Fruit fly (Drosophila melanogaster) whole organism, larva: Measurements from ENCODE around the gene Paf-AHalpha.

Experiments
- noc ChIP-seq: fragments of 200-800 bp; sonication (Bioruptor generic); optimal IDR thresholded peaks from 3 replicates; lab custom pipeline; 2019; ENCODE audit warnings: missing biosample characterization, mild to moderate bottlenecking, missing genetic modification characterization, moderate library complexity

Gene Paf-AHalpha

DNA sequence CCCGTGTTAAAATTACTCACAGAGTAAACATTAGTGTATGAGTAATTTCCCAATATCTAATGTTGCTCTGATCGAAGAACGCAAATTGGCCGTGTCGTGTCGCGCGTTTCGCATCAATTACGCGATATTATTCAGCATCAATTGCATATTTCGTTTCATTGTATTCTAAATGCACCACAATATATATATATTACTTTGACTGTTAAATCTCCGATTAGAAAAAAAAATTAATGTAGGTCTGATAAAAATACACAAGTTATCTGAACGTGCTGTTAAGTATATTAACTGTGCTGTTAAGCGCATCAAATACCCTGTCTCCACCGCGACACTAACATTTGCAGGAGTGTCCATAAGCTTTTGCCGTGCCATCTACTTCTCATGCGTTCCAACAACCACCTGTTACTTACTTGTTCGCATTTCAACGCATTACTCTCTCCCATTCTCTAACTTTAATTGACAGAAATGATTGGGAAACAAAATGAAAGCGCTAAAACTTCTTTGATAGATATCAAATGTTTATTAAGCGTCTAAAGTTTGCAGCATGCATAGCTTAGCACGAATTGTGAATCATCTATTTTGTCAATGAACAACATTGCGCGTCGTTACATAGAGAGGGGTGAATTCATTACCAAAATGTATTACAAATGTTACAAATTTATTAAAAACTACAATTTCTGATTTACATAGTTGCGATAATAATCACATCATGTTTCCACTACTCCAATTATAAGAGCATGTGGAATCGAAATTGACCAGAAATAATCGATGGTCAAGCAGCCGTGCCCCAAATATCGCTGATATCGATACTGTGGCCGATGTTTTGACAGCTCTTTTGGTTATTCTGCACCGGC lies 24.7 kb downstream of the Paf-AHalpha start, which contains the start of the genes Graf and mRpL3:
Gene Graf, minus strand, starts transcription at position 287 of the 851 bp plus-strand sequence.
Gene mRpL3, plus strand, starts transcription at position 802 of the 851 bp plus-strand sequence.
- no peak for TF ChIP-seq noc (tag; lab: Kevin White, UChicago)

DNA sequence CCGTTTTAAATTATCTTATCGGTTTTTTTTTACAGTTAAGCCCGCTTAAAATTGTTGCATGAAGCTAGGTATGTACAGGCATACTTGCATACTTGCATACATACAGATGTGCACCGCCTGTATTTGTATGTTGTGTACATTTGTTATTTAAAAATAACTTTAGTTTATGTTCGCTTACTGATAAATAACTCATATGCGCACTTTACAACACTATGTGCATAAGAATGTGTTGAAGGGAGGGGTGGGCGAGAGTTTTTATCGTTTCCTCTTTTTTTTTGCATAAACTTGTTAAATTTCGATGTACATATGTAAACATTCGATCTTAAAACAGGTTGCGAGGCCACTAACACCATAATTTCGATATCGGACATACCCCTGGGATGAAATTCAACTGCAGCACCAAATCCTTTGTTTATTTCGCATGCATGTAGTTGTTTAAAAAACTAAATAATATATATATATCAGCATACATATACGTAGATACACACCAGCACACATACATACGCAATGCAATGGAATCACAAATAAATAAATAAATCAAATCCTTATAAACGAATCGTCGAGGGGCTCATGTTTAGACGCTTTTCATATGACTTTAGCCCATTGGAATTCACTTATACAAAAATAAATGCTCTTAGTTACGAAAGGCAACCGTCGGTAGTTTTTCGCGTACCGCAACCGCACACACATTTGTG lies 25.5 kb downstream of the Paf-AHalpha start:
- no peak for TF ChIP-seq noc (tag; lab: Kevin White, UChicago)

DNA sequence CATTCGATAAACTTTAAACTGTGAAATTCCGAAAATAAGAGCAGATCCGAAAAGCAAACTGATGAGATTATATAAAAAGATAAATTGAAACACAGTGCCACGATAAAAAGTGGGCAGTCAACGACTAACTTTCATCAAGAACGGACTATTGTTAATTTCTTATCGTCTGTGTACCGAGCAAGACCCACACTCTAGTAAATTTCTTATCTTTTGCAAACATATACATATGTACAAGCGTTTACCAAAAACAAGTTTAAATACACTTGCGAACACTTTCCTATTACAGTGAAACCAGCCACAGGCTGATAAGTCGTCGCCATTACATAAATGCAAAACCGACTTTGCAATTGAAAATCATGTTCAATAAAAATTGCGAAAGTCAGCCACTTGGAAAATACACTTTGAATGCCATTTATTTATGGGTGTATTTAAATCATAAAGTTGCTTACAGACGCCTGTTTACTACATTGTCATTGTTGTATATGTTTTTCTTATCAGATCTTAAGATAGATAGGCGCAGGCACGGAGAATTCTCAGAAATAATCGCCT lies 26.6 kb downstream of the Paf-AHalpha start:
- peak; percentile 56 for TF ChIP-seq noc (tag; lab: Kevin White, UChicago)

DNA sequence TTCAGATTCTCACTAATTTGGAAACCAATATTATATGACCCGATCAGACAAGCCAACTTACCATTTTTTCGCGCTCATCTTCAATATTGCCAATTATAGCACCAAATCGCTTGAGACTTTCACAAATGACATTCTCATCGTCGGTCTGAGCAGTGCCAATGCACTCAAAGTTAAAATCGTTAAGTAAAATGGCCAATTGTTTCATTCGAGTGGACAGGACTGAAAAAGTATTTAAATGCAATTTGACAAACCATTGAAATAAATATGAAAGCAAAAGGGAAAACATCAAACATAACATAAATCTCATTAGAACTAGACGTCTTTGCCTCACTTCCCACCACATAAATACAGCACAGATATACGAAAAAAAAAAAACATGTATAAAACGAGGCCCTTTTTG lies 29.4 kb downstream of the Paf-AHalpha start, which contains the start of gene CG8260:
Gene CG8260, plus strand, starts transcription at position 301 of the 400 bp plus-strand sequence.
- no peak for TF ChIP-seq noc (tag; lab: Kevin White, UChicago)

DNA sequence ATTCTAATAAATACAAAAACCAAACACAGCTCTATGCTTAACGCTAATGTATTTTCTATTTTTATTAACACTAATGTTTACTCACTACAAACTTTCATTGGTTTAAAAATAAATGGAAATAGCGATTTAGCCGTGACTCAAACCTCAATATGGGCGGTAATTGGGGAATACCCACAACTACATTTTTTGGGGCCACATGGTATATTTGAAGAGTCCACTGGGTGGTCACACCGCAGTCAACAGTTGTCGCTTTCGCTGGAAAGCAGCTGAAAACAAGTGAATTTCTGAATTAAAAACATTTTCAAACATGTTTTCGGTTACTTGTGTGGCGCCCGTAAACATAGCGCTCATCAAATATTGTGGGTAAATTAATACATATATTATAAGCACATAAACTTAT lies 36.4 kb downstream of the Paf-AHalpha start, which contains the start of gene Mvd:
Gene Mvd, plus strand, starts transcription at position 222 of the 400 bp plus-strand sequence.
- no peak for TF ChIP-seq noc (tag; lab: Kevin White, UChicago)

DNA sequence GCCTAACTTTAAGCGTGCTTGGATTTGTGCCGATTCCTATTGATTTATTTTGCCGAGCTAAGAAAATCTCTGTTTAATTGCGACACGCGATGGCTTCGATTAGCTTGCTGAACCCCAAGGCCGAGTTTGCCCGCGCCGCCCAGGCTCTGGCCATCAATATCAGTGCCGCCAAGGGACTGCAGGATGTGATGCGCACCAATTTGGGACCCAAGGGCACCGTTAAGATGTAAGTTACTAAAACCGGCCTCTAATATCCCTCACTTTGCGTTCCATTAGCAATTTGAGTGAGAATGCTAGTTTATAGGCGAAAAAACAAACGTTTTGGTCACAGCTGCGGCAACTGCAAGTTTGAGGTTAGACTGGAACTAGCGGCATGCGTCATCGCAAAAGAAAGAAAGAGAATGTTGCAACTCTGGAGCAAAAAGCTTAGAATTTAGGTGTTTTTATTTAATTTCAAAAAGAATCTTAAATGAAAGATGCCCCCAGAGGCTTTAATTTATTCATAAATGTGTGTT lies 38.6 kb downstream of the Paf-AHalpha start:
- no peak for TF ChIP-seq noc (tag; lab: Kevin White, UChicago)

DNA sequence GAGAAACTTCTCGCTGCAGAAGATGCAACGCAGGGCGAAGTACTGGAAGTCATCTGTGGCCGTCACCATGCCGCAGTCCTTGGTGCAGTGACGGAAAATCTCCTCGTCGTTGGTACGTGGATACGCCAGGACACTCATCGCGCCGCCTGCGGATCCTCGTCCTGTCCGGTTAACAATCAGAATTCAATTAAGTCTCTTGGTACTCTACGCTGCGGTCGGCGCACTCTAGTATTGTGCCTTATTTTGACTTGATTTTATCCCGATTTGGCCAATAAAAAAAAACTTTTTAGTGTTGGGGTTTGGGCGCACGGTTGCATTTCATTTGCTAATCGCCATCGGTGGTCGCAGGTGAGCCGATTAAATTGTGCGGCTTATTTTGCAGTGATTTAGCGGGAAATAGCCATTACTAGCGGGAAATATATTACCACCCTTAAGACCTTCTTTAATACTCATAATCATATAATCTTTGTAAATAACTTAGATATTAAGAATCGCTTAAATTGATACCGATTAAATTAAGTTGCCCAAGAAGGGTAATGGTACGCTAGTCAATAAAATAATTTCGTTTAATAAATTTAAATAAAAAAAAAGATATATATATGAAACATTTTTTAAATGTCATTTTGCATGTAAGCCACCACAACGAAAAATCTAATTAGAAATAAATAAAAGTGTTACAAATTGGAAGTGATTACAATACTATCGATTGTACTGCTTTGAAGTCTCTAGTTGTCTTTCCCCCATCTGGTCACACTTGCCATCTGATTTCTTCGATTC lies 39.3 kb downstream of the Paf-AHalpha start, which contains the start of the genes CG8944 and CCT6:
Gene CG8944, minus strand, starts transcription at position 327 of the 777 bp plus-strand sequence.
Gene CCT6, plus strand, starts transcription at position 744 of the 777 bp plus-strand sequence.
- TF ChIP-seq noc (tag; lab: Kevin White, UChicago), result no peak

DNA sequence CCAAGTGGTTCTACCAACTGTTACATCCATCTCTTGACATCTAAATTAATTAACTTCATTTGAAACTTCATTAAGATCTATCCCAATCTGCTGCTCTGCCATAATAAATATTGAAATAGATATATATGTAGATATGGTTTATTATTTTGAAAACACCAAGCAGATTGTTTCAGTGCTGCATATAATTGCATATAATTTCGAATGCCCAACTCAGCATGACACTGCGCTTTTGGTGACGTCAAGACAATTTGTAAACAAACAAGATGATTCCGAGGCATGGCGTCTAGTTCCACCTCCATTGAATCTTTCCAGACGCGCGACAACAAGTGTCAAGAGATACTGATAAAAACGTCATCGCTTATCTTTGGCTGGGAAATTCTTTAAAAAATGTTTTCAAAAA lies 44.5 kb downstream of the Paf-AHalpha start:
- peak; percentile 25 for TF ChIP-seq noc (tag; lab: Kevin White, UChicago)

DNA sequence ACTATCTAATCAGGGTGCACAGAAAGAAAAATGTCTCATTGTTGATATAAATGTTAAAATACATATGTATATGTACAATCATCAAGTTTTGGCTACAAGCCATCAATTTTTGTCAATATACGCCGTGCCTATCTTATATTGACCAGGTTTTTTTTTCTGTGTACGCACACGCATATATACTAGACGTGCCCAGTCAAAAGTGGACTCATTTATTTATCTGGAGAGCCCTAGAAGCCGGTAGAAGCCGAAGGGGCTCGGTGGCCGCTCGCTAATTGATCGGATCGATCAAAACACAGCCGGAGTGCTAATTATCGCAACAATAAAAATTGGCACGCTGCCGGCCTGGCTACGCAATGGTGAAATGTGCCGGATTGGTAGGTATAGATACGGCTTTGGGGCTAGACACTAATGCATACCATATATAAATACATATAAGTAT lies 45.1 kb downstream of the Paf-AHalpha start:
- TF ChIP-seq noc (tag; lab: Kevin White, UChicago), result peak; percentile 91

DNA sequence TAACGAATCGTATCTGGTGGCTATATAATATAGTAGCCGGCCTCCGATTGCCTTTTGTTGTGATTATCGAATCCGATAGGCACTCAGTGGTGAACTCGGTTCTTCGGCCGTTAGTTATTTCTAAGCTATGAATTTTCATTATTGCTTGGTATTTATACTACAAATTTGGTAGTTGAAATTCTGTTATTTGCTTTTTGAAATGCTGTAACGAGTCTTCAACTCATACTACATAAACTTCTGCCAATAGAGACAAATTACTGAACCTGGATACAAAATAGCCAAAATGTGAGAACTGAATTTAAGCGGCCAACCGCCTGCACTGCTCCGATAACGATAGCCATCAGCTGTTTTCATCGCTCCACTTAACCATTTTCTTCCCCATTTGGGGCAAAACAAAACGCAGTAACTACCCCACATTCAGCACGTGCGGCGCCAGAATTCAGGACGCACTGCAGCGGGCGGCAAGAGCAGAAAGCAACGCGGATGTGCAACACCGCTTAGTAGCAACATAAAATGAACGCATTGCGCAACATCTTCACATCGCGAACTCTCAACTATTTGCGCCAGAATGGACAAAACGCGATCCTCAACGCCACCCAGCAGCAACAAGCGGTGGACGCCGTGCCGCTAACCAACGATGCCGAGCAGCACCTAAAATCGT lies 46.4 kb downstream of the Paf-AHalpha start, which contains the start of the genes CG11679 and CG8206:
Gene CG11679, minus strand, starts transcription at position 65 of the 661 bp plus-strand sequence.
Gene CG8206, plus strand, starts transcription at position 341 of the 661 bp plus-strand sequence.
- TF ChIP-seq noc (tag; lab: Kevin White, UChicago), result peak; percentile 63

DNA sequence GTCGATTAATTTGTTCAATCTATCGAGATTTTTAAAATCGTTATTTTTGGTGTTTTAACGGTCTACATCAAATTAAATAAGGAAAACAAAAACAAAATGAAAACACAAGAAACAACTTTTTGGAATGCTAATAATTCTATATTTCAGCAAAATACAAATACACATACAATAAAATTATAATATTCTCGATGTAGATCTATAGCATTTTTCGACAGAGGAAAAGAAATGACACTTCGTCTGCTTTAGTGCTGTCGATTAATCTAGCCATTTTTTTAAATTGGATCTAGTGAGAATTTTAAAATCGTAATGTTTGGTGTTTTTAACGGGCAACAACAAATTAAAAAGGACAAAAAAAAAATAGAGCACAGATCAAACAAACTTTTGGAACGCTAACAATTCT lies 48.3 kb downstream of the Paf-AHalpha start, which contains the start of gene Arp6:
Gene Arp6, minus strand, starts transcription at position 11 of the 400 bp plus-strand sequence.
- TF ChIP-seq noc (tag; lab: Kevin White, UChicago), result no peak
